Fruit fly (Drosophila melanogaster): ENCODE measurements around the gene tara.

tara gene

DNA sequence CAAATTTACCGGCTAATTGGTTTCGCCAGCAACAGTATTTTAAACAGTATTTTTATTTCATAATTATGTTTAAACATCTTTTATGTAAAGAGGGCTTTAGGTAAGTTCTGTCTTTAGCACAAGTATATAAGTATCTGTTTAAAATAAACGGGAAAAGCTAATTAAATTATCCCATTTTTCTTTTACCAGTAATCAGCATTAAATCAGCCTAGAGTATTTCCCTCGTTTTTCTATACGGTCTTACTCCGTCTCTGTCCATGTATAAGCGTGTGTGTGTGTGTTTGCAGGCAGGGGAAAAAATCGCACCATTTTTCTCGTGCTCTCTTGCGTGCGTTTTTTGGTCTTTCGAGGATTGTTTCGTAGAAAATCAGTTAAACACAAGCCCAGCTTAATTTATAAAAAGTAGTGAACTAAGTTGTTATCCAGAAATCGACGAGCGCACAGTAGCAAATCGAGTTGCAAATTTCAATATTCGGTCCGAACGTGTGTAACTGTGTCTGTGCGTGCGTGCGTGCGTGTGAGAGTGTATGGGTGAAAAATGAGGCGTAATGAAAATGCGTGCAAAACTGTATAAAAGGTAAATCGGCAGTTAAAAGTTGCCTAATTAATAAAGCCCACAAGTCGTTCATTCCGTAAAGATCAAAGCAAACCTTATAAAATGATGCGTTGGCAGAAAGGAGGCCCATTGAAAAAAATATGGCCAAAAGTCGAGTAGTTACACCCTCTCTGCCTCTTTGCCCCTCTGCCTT lies 47.5 kb downstream of the tara start (continued):
- TF ChIP-seq zen (tag; optimal IDR thresholded peaks at IDR 0.05) (no peak), fd3F (GFP tag; optimal IDR thresholded peaks at IDR 0.05) (no peak), CG4360 (GFP tag; IDR thresholded peaks at IDR 0.05) (no peak), tna (GFP tag; IDR thresholded peaks at IDR 0.05; ENCODE audit: partially characterized antibody) (0 out of 2 replicates have a peak, but pooled peaks have one; percentile 45), Camta (GFP tag; optimal IDR thresholded peaks at IDR 0.05) (no peak), slp2 (GFP tag; optimal IDR thresholded peaks at IDR 0.05) (no peak), CG2875 (GFP tag; optimal IDR thresholded peaks at IDR 0.05) (no peak), Med (GFP tag) (no peak), CG32532 (GFP tag; IDR thresholded peaks at IDR 0.05) (no peak; the same call in 1 of the 2 replicates), CG6654 (GFP tag; optimal IDR thresholded peaks at IDR 0.05) (peak; percentile 73), cas (GFP tag; IDR thresholded peaks at IDR 0.05) (no peak), CG14860 (GFP tag; IDR thresholded peaks at IDR 0.05; ENCODE audit: partially characterized antibody) (no peak), bsh (GFP tag; optimal IDR thresholded peaks at IDR 0.05) (no peak), az2 (GFP tag; optimal IDR thresholded peaks at IDR 0.05) (no peak), usp (GFP tag; optimal IDR thresholded peaks at IDR 0.05) (no peak), CG3281 (GFP tag; optimal IDR thresholded peaks at IDR 0.05) (peak; percentile 3), CG4820 (GFP tag; optimal IDR thresholded peaks at IDR 0.05) (no peak), jing (GFP tag; optimal IDR thresholded peaks at IDR 0.05) (no peak), Trl (optimal IDR thresholded peaks at IDR 0.05) (peak; percentile 73 to 89), Trl (GFP tag; optimal IDR thresholded peaks at IDR 0.05) (no peak)

DNA sequence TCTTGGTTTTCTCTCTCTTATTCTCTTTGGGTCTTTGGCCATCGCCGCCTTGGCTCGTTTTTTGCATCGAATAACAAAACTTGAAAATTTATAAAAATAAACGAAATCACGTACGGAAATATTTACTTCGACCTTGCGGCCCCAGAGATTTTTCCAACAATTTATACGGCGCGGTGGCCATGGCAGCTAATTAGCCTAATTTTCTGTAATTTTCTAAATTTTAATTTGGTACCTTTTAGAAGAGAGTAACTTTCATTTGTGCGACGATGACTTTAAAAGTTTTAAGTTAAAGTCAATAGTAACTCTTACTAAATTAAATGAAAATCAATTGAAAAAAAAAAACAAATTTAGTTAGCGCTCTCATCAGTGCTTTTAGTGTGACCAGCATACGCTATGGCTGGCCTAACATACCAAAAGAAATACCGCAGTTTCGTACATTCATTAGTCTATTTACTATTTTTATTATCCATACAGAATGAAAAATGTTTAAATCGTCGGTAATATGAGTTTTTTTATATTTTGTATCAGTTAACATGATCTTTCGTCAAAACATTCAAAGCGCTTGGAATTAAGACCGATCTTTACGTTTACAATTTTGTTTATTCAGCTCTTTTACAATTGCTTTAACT lies 48.2 kb downstream of the tara start:
- peak; percentile 19 for TF ChIP-seq Dp (GFP tag; optimal IDR thresholded peaks at IDR 0.05)
- no peak for TF ChIP-seq Ada2b (GFP tag; IDR thresholded peaks at IDR 0.05)
- no peak for TF ChIP-seq CG11696 (GFP tag; IDR thresholded peaks at IDR 0.05)
- no peak for TF ChIP-seq Sox100B (GFP tag; optimal IDR thresholded peaks at IDR 0.05)
- peak; percentile 51 for TF ChIP-seq E2f2 (GFP tag; IDR thresholded peaks at IDR 0.05)
- TF ChIP-seq Mrtf (GFP tag; IDR thresholded peaks at IDR 0.05), result no peak
- peak; percentile 2 for TF ChIP-seq zen (tag; optimal IDR thresholded peaks at IDR 0.05)
- no peak for TF ChIP-seq CG17568 (GFP tag; optimal IDR thresholded peaks at IDR 0.05)
- peak; percentile 12 for TF ChIP-seq CG10267 (tag; optimal IDR thresholded peaks at IDR 0.05)
- TF ChIP-seq ranshi (GFP tag; IDR thresholded peaks at IDR 0.05), result no peak
- TF ChIP-seq CG3407 (GFP tag; optimal IDR thresholded peaks at IDR 0.05), result no peak
- peak; percentile 25 for TF ChIP-seq pzg (GFP tag; optimal IDR thresholded peaks at IDR 0.05)
- peak; percentile 53 for TF ChIP-seq stwl (tag; optimal IDR thresholded peaks at IDR 0.05)
- peak; percentile 34 for TF ChIP-seq Dek (tag; optimal IDR thresholded peaks at IDR 0.05)
- TF ChIP-seq CG4707 (GFP tag; optimal IDR thresholded peaks at IDR 0.05), result no peak
- TF ChIP-seq CG2199 (GFP tag; IDR thresholded peaks at IDR 0.05), result 0 out of 3 replicates have a peak, but pooled peaks have one; percentile 54
- TF ChIP-seq aop (GFP tag; IDR thresholded peaks at IDR 0.05), result no peak
- peak; percentile 33 for TF ChIP-seq CG12659 (GFP tag; optimal IDR thresholded peaks at IDR 0.05)
- no peak for TF ChIP-seq Pdp1 (GFP tag; optimal IDR thresholded peaks at IDR 0.05)
- peak; percentile 43 for TF ChIP-seq CG9797 (GFP tag; optimal IDR thresholded peaks at IDR 0.05)
- 0 out of 2 replicates have a peak, but pooled peaks have one; percentile 11 for TF ChIP-seq CG13287 (GFP tag; IDR thresholded peaks at IDR 0.05; ENCODE audit: partially characterized antibody)
- TF ChIP-seq Vsx1 (GFP tag; optimal IDR thresholded peaks at IDR 0.05), result peak; percentile 64
- no peak for TF ChIP-seq D19B (GFP tag; optimal IDR thresholded peaks at IDR 0.05)
- TF ChIP-seq gfzf (GFP tag; optimal IDR thresholded peaks at IDR 0.05), result peak; percentile 64
- no peak for TF ChIP-seq Dref (GFP tag; IDR thresholded peaks at IDR 0.05)
- TF ChIP-seq CG10959 (GFP tag; IDR thresholded peaks at IDR 0.05), result no peak
- no peak for TF ChIP-seq HHEX (GFP tag; optimal IDR thresholded peaks at IDR 0.05)
- TF ChIP-seq Fer1 (GFP tag; optimal IDR thresholded peaks at IDR 0.05), result peak; percentile 14
- TF ChIP-seq Trl (optimal IDR thresholded peaks at IDR 0.05), result no peak
- peak; percentile 18 for TF ChIP-seq Trl (GFP tag; optimal IDR thresholded peaks at IDR 0.05)
- TF ChIP-seq Med (GFP tag), result peak; percentile 76
